Worm (Caenorhabditis elegans): ENCODE measurements around the gene F59A6.2.

F59A6.2 gene

DNA sequence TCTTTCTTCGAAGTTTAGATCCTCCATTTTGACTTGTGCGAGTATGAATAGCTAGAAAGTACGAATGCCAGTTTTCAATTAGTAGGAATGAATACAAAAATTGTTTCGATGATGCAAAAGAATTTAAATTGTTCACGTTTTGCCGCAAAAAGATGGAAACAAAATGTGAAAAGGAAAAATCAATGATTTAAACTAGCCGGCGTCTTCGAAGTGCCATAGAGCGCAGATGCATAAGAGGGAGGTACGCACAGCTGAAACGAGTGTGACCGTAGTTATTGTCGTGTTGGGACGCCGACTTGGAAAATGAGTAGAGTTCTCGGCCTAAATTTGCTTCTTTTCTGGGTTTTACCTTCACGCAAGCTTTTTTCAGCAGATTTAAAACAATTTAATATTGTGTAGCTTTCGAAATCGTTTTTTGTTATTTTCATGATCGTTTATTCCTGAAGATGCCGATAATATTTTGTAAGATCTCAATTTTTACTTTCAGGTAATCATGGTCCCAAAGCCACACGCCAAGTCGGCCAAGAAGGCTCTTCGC lies 40.7 kb downstream of the F59A6.2 start, which contains the start of the genes ify-1 and rpl-22:
Gene ify-1, minus strand, starts transcription at position 51 of the 538 bp plus-strand sequence.
Gene rpl-22, plus strand, starts transcription at position 488 of the 538 bp plus-strand sequence.
- peak; percentile 48 for TF ChIP-seq sox-4 (tag; optimal IDR thresholded peaks at IDR 0.05)
- peak; percentile 51 for TF ChIP-seq sup-37 (GFP tag; optimal IDR thresholded peaks at IDR 0.05)
- peak; percentile 81 for TF ChIP-seq lir-3 (tag; optimal IDR thresholded peaks at IDR 0.05; ENCODE audit: poor library complexity)
- TF ChIP-seq mep-1 (tag; optimal IDR thresholded peaks at IDR 0.05) = peak; percentile 95
- peak; percentile 97 for TF ChIP-seq nhr-20 (tag; optimal IDR thresholded peaks at IDR 0.05)
- peak; percentile 17 for TF ChIP-seq zag-1 (tag; optimal IDR thresholded peaks at IDR 0.05)
- peak; percentile 95 to 98 for TF ChIP-seq lin-35 (GFP tag; optimal IDR thresholded peaks at IDR 0.05)
- peak; percentile 89 for TF ChIP-seq dsc-1 (tag; optimal IDR thresholded peaks at IDR 0.05)
- TF ChIP-seq C04F5.9 (tag; optimal IDR thresholded peaks at IDR 0.05) = peak; percentile 80
- TF ChIP-seq pag-3 (tag; optimal IDR thresholded peaks at IDR 0.05; ENCODE audit: borderline replicate concordance, insufficient read depth) = no peak
- no peak for TF ChIP-seq tlp-1 (tag; optimal IDR thresholded peaks at IDR 0.05)
- peak; percentile 94 for TF ChIP-seq nhr-47 (tag; optimal IDR thresholded peaks at IDR 0.05)
- TF ChIP-seq snu-23 (GFP tag; optimal IDR thresholded peaks at IDR 0.05) = peak; percentile 98
- TF ChIP-seq lin-13 (GFP tag; optimal IDR thresholded peaks at IDR 0.05) = peak; percentile 93
- TF ChIP-seq nhr-237 (tag; optimal IDR thresholded peaks at IDR 0.05) = peak; percentile 77
- TF ChIP-seq nhr-28 (tag; optimal IDR thresholded peaks at IDR 0.05) = no peak
- TF ChIP-seq lin-39 (tag; optimal IDR thresholded peaks at IDR 0.05) = peak; percentile 82
- TF ChIP-seq ces-1 (GFP tag; optimal IDR thresholded peaks at IDR 0.05) = no peak
- peak; percentile 75 for TF ChIP-seq F16B12.6 (tag; optimal IDR thresholded peaks at IDR 0.05)
- peak; percentile 53; the same call in 1 of the 2 replicates for TF ChIP-seq mab-9 (GFP tag; IDR thresholded peaks at IDR 0.05)
- TF ChIP-seq irx-1 (tag; optimal IDR thresholded peaks at IDR 0.05) = peak; percentile 85
- TF ChIP-seq sptf-1 (tag; optimal IDR thresholded peaks at IDR 0.05) = no peak
- peak; percentile 96 for TF ChIP-seq nhr-85 (tag)
- peak in 1 of 2 experiments; percentile 78 for TF ChIP-seq ztf-11 (tag; optimal IDR thresholded peaks at IDR 0.05)
- peak; percentile 5 to 98 (median 78) for TF ChIP-seq elt-3 (tag; optimal IDR thresholded peaks at IDR 0.05)
- TF ChIP-seq swsn-7 (tag; optimal IDR thresholded peaks at IDR 0.05) = peak; percentile 93
- TF ChIP-seq ztf-4 (tag; optimal IDR thresholded peaks at IDR 0.05) = peak; percentile 88
- TF ChIP-seq pqm-1 (tag; optimal IDR thresholded peaks at IDR 0.05) = no peak
- no peak for TF ChIP-seq hlh-4 (tag; optimal IDR thresholded peaks at IDR 0.05)
- TF ChIP-seq mdl-1 (tag; optimal IDR thresholded peaks at IDR 0.05) = peak in 1 of 2 experiments; percentile 90
- TF ChIP-seq lin-14 (GFP tag; optimal IDR thresholded peaks at IDR 0.05) = peak; percentile 92
- TF ChIP-seq ceh-63 (GFP tag; optimal IDR thresholded peaks at IDR 0.05) = no peak
- no peak for TF ChIP-seq efl-3 (GFP tag; optimal IDR thresholded peaks at IDR 0.05)
- TF ChIP-seq vab-15 (tag; optimal IDR thresholded peaks at IDR 0.05) = peak; percentile 90
- peak; percentile 93 for TF ChIP-seq nhr-19 (GFP tag; conservative IDR thresholded peaks at IDR 0.05)
- peak; percentile 95 for TF ChIP-seq skn-1 (tag; optimal IDR thresholded peaks at IDR 0.05)
- TF ChIP-seq nhr-12 (tag; optimal IDR thresholded peaks at IDR 0.05) = no peak
- TF ChIP-seq blmp-1 (tag; optimal IDR thresholded peaks at IDR 0.05) = peak; percentile 87
- TF ChIP-seq ceh-88 (GFP tag; IDR thresholded peaks at IDR 0.05) = peak; percentile 82
- no peak for TF ChIP-seq unc-62 (GFP tag; optimal IDR thresholded peaks at IDR 0.05)
- TF ChIP-seq mef-2 (tag; optimal IDR thresholded peaks at IDR 0.05) = peak; percentile 17
- TF ChIP-seq aly-2 (tag; optimal IDR thresholded peaks at IDR 0.05) = peak; percentile 69
- peak; percentile 96 for TF ChIP-seq nhr-71 (tag; optimal IDR thresholded peaks at IDR 0.05)
- TF ChIP-seq egl-27 (tag; optimal IDR thresholded peaks at IDR 0.05) = peak in 1 of 2 experiments; percentile 36
- TF ChIP-seq alr-1 (tag; optimal IDR thresholded peaks at IDR 0.05; ENCODE audit: borderline replicate concordance) = no peak
- TF ChIP-seq ceh-8 (GFP tag; optimal IDR thresholded peaks at IDR 0.05) = peak; percentile 83
- TF ChIP-seq jun-1 (tag; optimal IDR thresholded peaks at IDR 0.05) = peak; percentile 89
- peak; percentile 90 for TF ChIP-seq fkh-8 (tag; optimal IDR thresholded peaks at IDR 0.05)
- peak; percentile 97 for TF ChIP-seq lin-15B (tag; optimal IDR thresholded peaks at IDR 0.05)
- peak; percentile 36 for TF ChIP-seq aha-1 (tag; optimal IDR thresholded peaks at IDR 0.05)
- TF ChIP-seq efl-1 (optimal IDR thresholded peaks at IDR 0.05) = peak; percentile 95 to 96
- peak; percentile 93 to 99 for TF ChIP-seq efl-1 (GFP tag; optimal IDR thresholded peaks at IDR 0.05 in 1 of 2)
- TF ChIP-seq zip-4 (GFP tag; optimal IDR thresholded peaks at IDR 0.05) = peak; percentile 78
